Worm (Caenorhabditis elegans): ENCODE results near the gene sre-39.

DNA sequence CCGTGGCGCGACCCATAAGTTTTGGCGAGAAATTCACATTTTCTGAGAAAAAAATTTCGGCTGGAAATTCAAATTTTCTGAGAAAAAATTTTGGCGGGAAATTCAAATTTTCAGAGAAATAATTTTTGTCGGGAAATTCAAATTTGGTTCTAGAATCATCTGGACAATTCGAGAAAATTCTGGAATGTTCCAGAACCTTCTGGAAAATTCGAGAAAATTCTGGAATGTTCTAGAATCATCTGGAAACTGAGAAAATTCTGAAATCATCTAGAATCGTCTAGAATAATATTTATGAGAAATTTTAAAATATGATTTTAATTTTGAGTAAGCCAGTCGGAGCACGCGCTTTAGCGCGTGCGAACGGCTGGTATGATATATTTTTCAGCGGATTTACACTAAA, 2.2 kb upstream of the sre-39 start:
- TF ChIP-seq sea-2 (GFP tag; IDR thresholded peaks at IDR 0.05) (no peak), lin-54 (GFP tag; optimal IDR thresholded peaks at IDR 0.05) (no peak), lag-1 (GFP tag; IDR thresholded peaks at IDR 0.05) (no peak), aptf-2 (GFP tag; conservative IDR thresholded peaks at IDR 0.05) (no peak), mcd-1 (GFP tag; IDR thresholded peaks at IDR 0.05) (no peak)
